Worm (Caenorhabditis elegans) whole organism, L4 larva: Measurements from ENCODE around the gene F46G11.2.

Experiments
- D1046.2 ChIP-seq: fragments of 200-800 bp; sonication (Bioruptor generic); IDR thresholded peaks from 2 replicates; pipeline ENCODE4 v1.3.6; 2022; ENCODE audit warnings: missing genetic modification characterization, missing compliant biosample characterization
- F37D6.2 ChIP-seq: sonication (generic microtip); optimal IDR thresholded peaks from 2 replicates; lab custom pipeline; 2016; ENCODE audit warnings: mild to moderate bottlenecking, missing genetic modification characterization, missing compliant biosample characterization
- T20F7.1 ChIP-seq: fragments of 200-800 bp; sonication (Bioruptor generic); optimal IDR thresholded peaks from 2 replicates; lab custom pipeline; 2018; ENCODE audit warnings: mild to moderate bottlenecking, missing genetic modification characterization, missing compliant biosample characterization
- Y48G9A.11 ChIP-seq: fragments of 200-800 bp; sonication (Bioruptor generic); IDR thresholded peaks from 2 replicates; pipeline ENCODE4 v1.3.6; 2022; ENCODE audit warnings: missing genetic modification reagents, missing genetic modification characterization, missing compliant biosample characterization
- ZK337.2 ChIP-seq: fragments of 200-800 bp; sonication (Bioruptor generic); IDR thresholded peaks from 2 replicates; pipeline ENCODE4 v1.3.6; 2022; ENCODE audit warnings: missing genetic modification reagents, missing genetic modification characterization, missing compliant biosample characterization
- aha-1 ChIP-seq: fragments of 150-350 bp; peaks from one replicate; lab custom pipeline; 2014; ENCODE audit warnings: missing biosample characterization, missing genetic modification characterization
- attf-4 ChIP-seq: sonication (generic microtip); optimal IDR thresholded peaks from 3 replicates; lab custom pipeline; 2017; ENCODE audit warnings: missing biosample characterization, missing genetic modification characterization
- ceh-28 ChIP-seq: fragments of 150-350 bp; optimal IDR thresholded peaks from 2 replicates; lab custom pipeline; 2014; ENCODE audit warnings: missing biosample characterization, missing genetic modification reagents, missing genetic modification characterization
- ceh-32 ChIP-seq: sonication (generic microtip); optimal IDR thresholded peaks from 2 replicates; lab custom pipeline; 2016; ENCODE audit warnings: mild to moderate bottlenecking, missing genetic modification characterization, missing compliant biosample characterization; ENCODE audit not compliant: poor library complexity
- ceh-44 ChIP-seq: fragments of 200-800 bp; sonication (Bioruptor generic); IDR thresholded peaks from 2 replicates; pipeline ENCODE4 v1.3.6; 2022; ENCODE audit warnings: missing genetic modification reagents, missing genetic modification characterization, missing compliant biosample characterization
- ces-1 ChIP-seq: fragments of 150-350 bp; sonication (generic microtip); optimal IDR thresholded peaks from 4 replicates; lab custom pipeline; 2014; ENCODE audit warnings: missing biosample characterization, missing genetic modification reagents, missing genetic modification characterization
- daf-12 ChIP-seq: fragments of 150-350 bp; optimal IDR thresholded peaks from 2 replicates; lab custom pipeline; 2014; ENCODE audit warnings: missing biosample characterization, missing genetic modification reagents, missing genetic modification characterization
- daf-19 ChIP-seq: fragments of 200-800 bp; sonication (Bioruptor generic); conservative IDR thresholded peaks from 2 replicates; pipeline ENCODE4 v1.3.6; 2022; ENCODE audit warnings: missing genetic modification characterization, missing compliant biosample characterization
- dpl-1 ChIP-seq: fragments of 150-350 bp; optimal IDR thresholded peaks from 2 replicates; lab custom pipeline; 2014; ENCODE audit warnings: missing biosample characterization, missing genetic modification reagents, missing genetic modification characterization
- hif-1 ChIP-seq, 2 experiments: sonication (generic microtip); optimal IDR thresholded peaks; 2 replicates each; lab custom pipeline; 2016 to 2017; ENCODE audit warnings: missing compliant biosample characterization in 2 of 2, missing genetic modification characterization in 2 of 2, missing genetic modification reagents in 2 of 2, missing genotype in 2 of 2, mild to moderate bottlenecking in 1 of 2
- hlh-11 ChIP-seq: fragments of 200-800 bp; sonication (Bioruptor generic); optimal IDR thresholded peaks from 2 replicates; lab custom pipeline; 2018; ENCODE audit warnings: mild to moderate bottlenecking, missing genetic modification characterization, missing compliant biosample characterization
- lin-29 ChIP-seq: fragments of 200-800 bp; sonication (Bioruptor generic); IDR thresholded peaks from 2 replicates; pipeline ENCODE4 v1.3.6; 2022; ENCODE audit warnings: missing genetic modification reagents, missing genetic modification characterization, missing compliant biosample characterization
- lin-39 ChIP-seq: fragments of 150-350 bp; optimal IDR thresholded peaks from 2 replicates; lab custom pipeline; 2014; ENCODE audit warnings: missing biosample characterization, missing genetic modification reagents, missing genetic modification characterization
- lir-3 ChIP-seq: sonication (generic microtip); optimal IDR thresholded peaks from 2 replicates; lab custom pipeline; 2016; ENCODE audit warnings: mild to moderate bottlenecking, missing genetic modification characterization, missing compliant biosample characterization
- madf-9 ChIP-seq: fragments of 200-800 bp; sonication (Bioruptor generic); conservative IDR thresholded peaks from 2 replicates; pipeline ENCODE4 v1.3.6; 2022; ENCODE audit warnings: missing genetic modification reagents, missing genetic modification characterization, missing compliant biosample characterization
- mdl-1 ChIP-seq, 2 experiments: fragments of 150-350 bp in 1 of 2; sonication (generic microtip) in 1 of 2; optimal IDR thresholded peaks; 2 replicates each; lab custom pipeline; 2014 to 2017; ENCODE audit warnings: missing biosample characterization in 2 of 2, missing genetic modification characterization in 2 of 2
- mdt-29 ChIP-seq: fragments of 200-800 bp; sonication (Bioruptor generic); IDR thresholded peaks from 2 replicates; pipeline ENCODE4 v1.3.6; 2022; ENCODE audit warnings: missing genetic modification reagents, missing genetic modification characterization, missing compliant biosample characterization
- mes-2 ChIP-seq: sonication (generic microtip); optimal IDR thresholded peaks from 2 replicates; lab custom pipeline; 2016; ENCODE audit warnings: missing genotype, mild to moderate bottlenecking, missing genetic modification characterization, missing compliant biosample characterization; ENCODE audit not compliant: poor library complexity, severe bottlenecking
- mxl-2 ChIP-seq: fragments of 200-800 bp; sonication (Bioruptor generic); conservative IDR thresholded peaks from 2 replicates; pipeline ENCODE4 v1.3.6; 2022; ENCODE audit warnings: missing genetic modification reagents, missing genetic modification characterization, missing compliant biosample characterization
- mxl-3 ChIP-seq: fragments of 200-800 bp; sonication (Bioruptor generic); optimal IDR thresholded peaks from 2 replicates; lab custom pipeline; 2018; ENCODE audit warnings: mild to moderate bottlenecking, missing genetic modification characterization, missing compliant biosample characterization
- nhr-10 ChIP-seq: fragments of 150-350 bp; optimal IDR thresholded peaks from 2 replicates; lab custom pipeline; 2014; ENCODE audit warnings: missing biosample characterization, missing genetic modification characterization
- nhr-102 ChIP-seq: sonication (generic microtip); optimal IDR thresholded peaks from 2 replicates; lab custom pipeline; 2016; ENCODE audit warnings: mild to moderate bottlenecking, missing genetic modification characterization, moderate library complexity, missing compliant biosample characterization
- nhr-237 ChIP-seq: sonication (generic microtip); optimal IDR thresholded peaks from 2 replicates; lab custom pipeline; 2017; ENCODE audit warnings: missing biosample characterization, missing genetic modification characterization
- nhr-25 ChIP-seq: sonication (generic microtip); optimal IDR thresholded peaks from 2 replicates; lab custom pipeline; 2017; ENCODE audit warnings: missing genetic modification characterization, mild to moderate bottlenecking, missing compliant biosample characterization, antibody characterized with exemption, moderate library complexity, borderline replicate concordance; ENCODE audit not compliant: insufficient read depth
- nhr-28 ChIP-seq: fragments of 150-350 bp; optimal IDR thresholded peaks from 2 replicates; lab custom pipeline; 2014; ENCODE audit warnings: missing biosample characterization, missing genetic modification characterization
- nhr-41 ChIP-seq: fragments of 200-800 bp; sonication (Bioruptor generic); IDR thresholded peaks from 2 replicates; pipeline ENCODE4 v1.3.6; 2022; ENCODE audit warnings: missing genetic modification reagents, missing genetic modification characterization, missing compliant biosample characterization
- nhr-42 ChIP-seq: fragments of 200-800 bp; sonication (Bioruptor generic); IDR thresholded peaks from 2 replicates; pipeline ENCODE4 v1.3.6; 2022; ENCODE audit warnings: missing genetic modification characterization, missing compliant biosample characterization
- nhr-76 ChIP-seq: fragments of 150-350 bp; optimal IDR thresholded peaks from 2 replicates; lab custom pipeline; 2014; ENCODE audit warnings: missing biosample characterization, missing genetic modification characterization
- nhr-77 ChIP-seq: fragments of 150-350 bp; optimal IDR thresholded peaks from 2 replicates; lab custom pipeline; 2014; ENCODE audit warnings: missing biosample characterization, missing genetic modification characterization
- pha-4 ChIP-seq, 2 experiments: fragments of 150-350 bp in 1 of 2; fragments of 200-800 bp in 1 of 2; sonication (Bioruptor generic) in 1 of 2; IDR thresholded peaks in 1 of 2; optimal IDR thresholded peaks in 1 of 2; 2 replicates each; pipeline versions ENCODE4 v1.3.6 to Lab custom; 2014 to 2022; ENCODE audit warnings: missing genetic modification characterization in 2 of 2, missing genetic modification reagents in 2 of 2, missing biosample characterization in 1 of 2, missing compliant biosample characterization in 1 of 2
- php-3 ChIP-seq: fragments of 200-800 bp; sonication (Bioruptor generic); IDR thresholded peaks from 2 replicates; pipeline ENCODE4 v1.3.6; 2022; ENCODE audit warnings: missing genetic modification reagents, missing genetic modification characterization, missing compliant biosample characterization
- pqm-1 ChIP-seq: sonication (generic microtip); optimal IDR thresholded peaks from 2 replicates; lab custom pipeline; 2017; ENCODE audit warnings: missing biosample characterization, missing genetic modification characterization
- saeg-2 ChIP-seq: fragments of 200-800 bp; sonication (Bioruptor generic); IDR thresholded peaks from 2 replicates; pipeline ENCODE4 v1.3.6; 2022; ENCODE audit warnings: missing genetic modification reagents, missing genetic modification characterization, missing compliant biosample characterization
- sdz-12 ChIP-seq: fragments of 200-800 bp; sonication (Bioruptor generic); optimal IDR thresholded peaks from 2 replicates; lab custom pipeline; 2018; ENCODE audit warnings: mild to moderate bottlenecking, missing genetic modification characterization, missing compliant biosample characterization
- set-16 ChIP-seq: fragments of 200-800 bp; sonication (Bioruptor generic); IDR thresholded peaks from 2 replicates; pipeline ENCODE4 v1.3.6; 2022; ENCODE audit warnings: missing genetic modification reagents, missing genetic modification characterization, missing compliant biosample characterization
- snpc-1.2 ChIP-seq: fragments of 200-800 bp; sonication (Bioruptor generic); IDR thresholded peaks from 2 replicates; pipeline ENCODE4 v1.3.6; 2022; ENCODE audit warnings: missing genetic modification reagents, missing genetic modification characterization, missing compliant biosample characterization
- snpc-4 ChIP-seq: fragments of 150-350 bp; optimal IDR thresholded peaks from 2 replicates; lab custom pipeline; 2014; ENCODE audit warnings: missing biosample characterization, missing genetic modification characterization
- spr-3 ChIP-seq: fragments of 200-800 bp; sonication (Bioruptor generic); optimal IDR thresholded peaks from 2 replicates; lab custom pipeline; 2018; ENCODE audit warnings: mild to moderate bottlenecking, missing genetic modification characterization, missing compliant biosample characterization
- unc-62 ChIP-seq, 3 experiments: fragments of 150-350 bp in 1 of 3; sonication (generic microtip); optimal IDR thresholded peaks in 2 of 3; peaks in 1 of 3; 1 replicate in 1 of 3; 2 replicates in 2 of 3; lab custom pipeline; 2014 to 2017; ENCODE audit warnings: missing biosample characterization in 3 of 3, missing genetic modification characterization in 3 of 3, missing genetic modification reagents in 3 of 3, missing genotype in 1 of 3
- zfp-2 ChIP-seq: sonication (generic microtip); optimal IDR thresholded peaks from 2 replicates; lab custom pipeline; 2016; ENCODE audit warnings: mild to moderate bottlenecking, missing genetic modification characterization, missing compliant biosample characterization
- zfp-3 ChIP-seq: fragments of 200-800 bp; sonication (Bioruptor generic); conservative IDR thresholded peaks from 2 replicates; pipeline ENCODE4 v1.3.6; 2022; ENCODE audit warnings: missing genetic modification reagents, missing genetic modification characterization, missing compliant biosample characterization
- zip-11 ChIP-seq: fragments of 200-800 bp; sonication (Bioruptor generic); IDR thresholded peaks from 2 replicates; pipeline ENCODE4 v1.3.6; 2022; ENCODE audit warnings: missing genetic modification characterization, missing compliant biosample characterization
- zip-2 ChIP-seq: fragments of 150-350 bp; optimal IDR thresholded peaks from 2 replicates; lab custom pipeline; 2014; ENCODE audit warnings: missing biosample characterization, missing genetic modification characterization
- ztf-11 ChIP-seq: fragments of 150-350 bp; optimal IDR thresholded peaks from 2 replicates; lab custom pipeline; 2014; ENCODE audit warnings: missing biosample characterization, missing genetic modification characterization
- ztf-7 ChIP-seq: fragments of 150-350 bp; optimal IDR thresholded peaks from 2 replicates; lab custom pipeline; 2014; ENCODE audit warnings: missing biosample characterization, missing genetic modification characterization

The F46G11.2 gene

ce11 chrX:5775804-5776252 is 12.1 kb upstream of the F46G11.2 start (continued):
- TF ChIP-seq set-16 (GFP tag; lab: Robert Waterston, UW) (no peak; the same call in 1 of the 2 replicates), zip-2 (tag; lab: Kevin White, UChicago) (no peak), T20F7.1 (GFP tag; lab: Kevin White, UChicago) (no peak), hif-1 (tag; optimal IDR thresholded peaks at IDR 0.05; lab: Kevin White, UChicago) (peak in 1 of 2 experiments; percentile 29), zip-11 (no peak), zfp-3 (no peak), hlh-11 (peak; percentile 80), ceh-44 (GFP tag; lab: Robert Waterston, UW) (no peak), zfp-2 (tag; lab: Kevin White, UChicago) (no peak), nhr-237 (tag; lab: Kevin White, UChicago) (no peak), nhr-10 (no peak), lin-29 (GFP tag; lab: Robert Waterston, UW) (no peak; the same call in 1 of the 2 replicates), F37D6.2 (peak; percentile 54), nhr-102 (tag; lab: Kevin White, UChicago) (no peak), nhr-76 (tag; lab: Kevin White, UChicago) (no peak), nhr-25 (no peak), D1046.2 (GFP tag; lab: Robert Waterston, UW) (no peak), nhr-42 (no peak), aha-1 (tag; lab: Kevin White, UChicago) (peak; percentile 35), attf-4 (tag; lab: Kevin White, UChicago) (no peak), pha-4 (GFP tag; IDR thresholded peaks at IDR 0.05; lab: Robert Waterston, UW) (no peak), pha-4 (tag; optimal IDR thresholded peaks at IDR 0.05; lab: Kevin White, UChicago) (no peak), nhr-77 (peak; percentile 76), snpc-1.2 (GFP tag; lab: Robert Waterston, UW) (no peak), mdt-29 (no peak), spr-3 (GFP tag; lab: Kevin White, UChicago) (no peak), snpc-4 (no peak), daf-19 (no peak), ces-1 (GFP tag; lab: Kevin White, UChicago) (no peak), ZK337.2 (GFP tag; lab: Robert Waterston, UW) (no peak), unc-62 (GFP tag; optimal IDR thresholded peaks at IDR 0.05 in 1 of 2; lab: Kevin White, UChicago) (peak in 1 of 2 experiments; percentile 93), unc-62 (tag; optimal IDR thresholded peaks at IDR 0.05; lab: Kevin White, UChicago) (no peak), php-3 (peak; percentile 59; the same call in 1 of the 2 replicates), nhr-41 (no peak), mdl-1 (tag; optimal IDR thresholded peaks at IDR 0.05; lab: Kevin White, UChicago) (peak in 1 of 2 experiments; percentile 71), Y48G9A.11 (no peak), mxl-2 (GFP tag; lab: Robert Waterston, UW) (no peak), mes-2 (tag; lab: Kevin White, UChicago) (no peak), ceh-32 (no peak), ztf-7 (tag; lab: Kevin White, UChicago) (no peak), ceh-28 (tag; lab: Kevin White, UChicago) (no peak), mxl-3 (GFP tag; lab: Kevin White, UChicago) (peak; percentile 80), dpl-1 (GFP tag; lab: Kevin White, UChicago) (peak; percentile 71), pqm-1 (tag; lab: Kevin White, UChicago) (peak; percentile 21), nhr-28 (tag; lab: Kevin White, UChicago) (peak; percentile 63), ztf-11 (no peak), madf-9 (no peak), lir-3 (tag; lab: Kevin White, UChicago) (no peak), saeg-2 (GFP tag; lab: Robert Waterston, UW) (no peak), daf-12 (tag; lab: Kevin White, UChicago) (no peak), lin-39 (tag; lab: Kevin White, UChicago) (no peak), sdz-12 (GFP tag; lab: Kevin White, UChicago) (no peak)
